Fruit fly (Drosophila melanogaster): ENCODE data around the gene Tango6.
A peak's percentile ranks its signal among the peaks of the same experiment; 100 is the strongest.

Tango6 gene

dm6 chr2L:18968370-18969105, at the start of gene Tango6, which contains the start of gene Nak (continued):
- peak; percentile 29 for TF ChIP-seq CG10431 (GFP tag; optimal IDR thresholded peaks at IDR 0.05)
- no peak for TF ChIP-seq CkIIα-i1 (GFP tag; IDR thresholded peaks at IDR 0.05)
- TF ChIP-seq ftz-f1 (GFP tag; optimal IDR thresholded peaks at IDR 0.05) = peak; percentile 59
- no peak for TF ChIP-seq CG10147 (GFP tag; optimal IDR thresholded peaks at IDR 0.05)
- TF ChIP-seq CG17802 (tag; optimal IDR thresholded peaks at IDR 0.05) = peak; percentile 48
- peak; percentile 98 for TF ChIP-seq BEAF-32 (GFP tag; optimal IDR thresholded peaks at IDR 0.05)
- TF ChIP-seq Abd-B (GFP tag; optimal IDR thresholded peaks at IDR 0.05) = peak; percentile 71
- peak; percentile 33 for TF ChIP-seq p53 (GFP tag; optimal IDR thresholded peaks at IDR 0.05)
- TF ChIP-seq CG7556 (GFP tag; optimal IDR thresholded peaks at IDR 0.05) = peak; percentile 1
- TF ChIP-seq onecut (GFP tag; IDR thresholded peaks at IDR 0.05) = peak; percentile 26; the same call in 1 of the 2 replicates
- peak; percentile 99 for TF ChIP-seq Dll (GFP tag; IDR thresholded peaks at IDR 0.05; ENCODE audit: partially characterized antibody)
- peak; percentile 67 for TF ChIP-seq HmgD (GFP tag; optimal IDR thresholded peaks at IDR 0.05)
- peak; percentile 16 for TF ChIP-seq Nf-YB (GFP tag; optimal IDR thresholded peaks at IDR 0.05)
- TF ChIP-seq NfI (GFP tag; optimal IDR thresholded peaks at IDR 0.05) = peak; percentile 16
- 0 out of 2 replicates have a peak, but pooled peaks have one; percentile 26 for TF ChIP-seq Ptx1 (GFP tag; IDR thresholded peaks at IDR 0.05)
- no peak for TF ChIP-seq D19B (GFP tag; optimal IDR thresholded peaks at IDR 0.05)
- peak in 1 of 3 experiments; percentile 51 for TF ChIP-seq Stat92E (GFP tag; optimal IDR thresholded peaks at IDR 0.05)
- TF ChIP-seq Nf-YC (tag; optimal IDR thresholded peaks at IDR 0.05) = peak; percentile 40
- TF ChIP-seq twi (tag; optimal IDR thresholded peaks at IDR 0.05) = peak; percentile 39
- peak; percentile 24 for TF ChIP-seq CG8290 (GFP tag; optimal IDR thresholded peaks at IDR 0.05)
- peak; percentile 14 to 51 for TF ChIP-seq CG8290 (tag; optimal IDR thresholded peaks at IDR 0.05)
- no peak for TF ChIP-seq pfk (GFP tag; optimal IDR thresholded peaks at IDR 0.05)
- TF ChIP-seq Max (GFP tag; optimal IDR thresholded peaks at IDR 0.05) = peak; percentile 63
- peak; percentile 32 for TF ChIP-seq CG18262 (tag; optimal IDR thresholded peaks at IDR 0.05)
- TF ChIP-seq Dad (GFP tag; optimal IDR thresholded peaks at IDR 0.05) = peak; percentile 8
- TF ChIP-seq unc-4 (GFP tag; IDR thresholded peaks at IDR 0.05; ENCODE audit: partially characterized antibody) = peak; percentile 96
- peak; percentile 41 for TF ChIP-seq Hr3 (GFP tag; optimal IDR thresholded peaks at IDR 0.05)
- TF ChIP-seq CG14710 (tag; optimal IDR thresholded peaks at IDR 0.05) = peak; percentile 80
- peak; percentile 50 for TF ChIP-seq CG9932 (GFP tag; IDR thresholded peaks at IDR 0.05)
- no peak for TF ChIP-seq bowl (GFP tag; IDR thresholded peaks at IDR 0.05)
- no peak for TF ChIP-seq caup (GFP tag; optimal IDR thresholded peaks at IDR 0.05; ENCODE audit: severe bottlenecking)
- TF ChIP-seq cato (GFP tag; optimal IDR thresholded peaks at IDR 0.05; ENCODE audit: borderline replicate concordance) = no peak
- no peak for TF ChIP-seq CG31224 (GFP tag; IDR thresholded peaks at IDR 0.05)
- TF ChIP-seq CG1602 (GFP tag; optimal IDR thresholded peaks at IDR 0.05) = peak; percentile 11
- TF ChIP-seq CG16813 (GFP tag; IDR thresholded peaks at IDR 0.05; ENCODE audit: partially characterized antibody) = peak; percentile 96
- peak; percentile 58; the same call in 1 of the 3 replicates for TF ChIP-seq sr (GFP tag; IDR thresholded peaks at IDR 0.05)
- peak; percentile 73 for TF ChIP-seq Dref (GFP tag; IDR thresholded peaks at IDR 0.05)
- TF ChIP-seq tio (GFP tag; optimal IDR thresholded peaks at IDR 0.05) = no peak
- no peak for TF ChIP-seq CG18011 (GFP tag; optimal IDR thresholded peaks at IDR 0.05)
- no peak for TF ChIP-seq Optix (GFP tag; IDR thresholded peaks at IDR 0.05)
- TF ChIP-seq Ada2b (GFP tag; IDR thresholded peaks at IDR 0.05) = no peak
- TF ChIP-seq rib (GFP tag; IDR thresholded peaks at IDR 0.05) = peak; percentile 82
- no peak for TF ChIP-seq gsb (GFP tag; IDR thresholded peaks at IDR 0.05)
- peak; percentile 23 for TF ChIP-seq disco-r (GFP tag; optimal IDR thresholded peaks at IDR 0.05)
- peak; percentile 92 for TF ChIP-seq CG9797 (GFP tag; optimal IDR thresholded peaks at IDR 0.05)
- peak; percentile 4 for TF ChIP-seq CG3163 (GFP tag; optimal IDR thresholded peaks at IDR 0.05)
- no peak for TF ChIP-seq toy (GFP tag; IDR thresholded peaks at IDR 0.05)
- TF ChIP-seq CG3838 (GFP tag; optimal IDR thresholded peaks at IDR 0.05) = peak; percentile 10
- TF ChIP-seq CG6791 (GFP tag; IDR thresholded peaks at IDR 0.05; ENCODE audit: partially characterized antibody) = peak; percentile 83
